Fruit fly (Drosophila melanogaster) whole organism, adult: ENCODE results near the gene Daao2.

Source experiments
- CG11617 ChIP-seq: fragments of 200-800 bp; sonication (Bioruptor generic); optimal IDR thresholded peaks from 2 replicates; lab custom pipeline; 2017; ENCODE audit warnings: mild to moderate bottlenecking, missing biosample characterization, missing genetic modification reagents, missing genetic modification characterization
- CG12768 ChIP-seq: fragments of 200-800 bp; sonication (Bioruptor generic); optimal IDR thresholded peaks from 2 replicates; lab custom pipeline; 2017; ENCODE audit warnings: missing biosample characterization, missing genetic modification characterization, mild to moderate bottlenecking, moderate library complexity, missing genetic modification reagents
- CG14711 ChIP-seq: fragments of 200-800 bp; sonication (Bioruptor generic); optimal IDR thresholded peaks from 2 replicates; lab custom pipeline; 2018; ENCODE audit warnings: missing biosample characterization, mild to moderate bottlenecking, missing genetic modification characterization, moderate library complexity
- CG1620 ChIP-seq: fragments of 200-800 bp; sonication (Bioruptor generic); optimal IDR thresholded peaks from 2 replicates; lab custom pipeline; 2016; ENCODE audit warnings: missing biosample characterization, missing genetic modification characterization
- CG33017 ChIP-seq: fragments of 200-800 bp; sonication (Bioruptor generic); optimal IDR thresholded peaks from 2 replicates; lab custom pipeline; 2018; ENCODE audit warnings: missing biosample characterization, mild to moderate bottlenecking, missing genetic modification characterization, moderate library complexity
- CG5204 ChIP-seq: fragments of 200-800 bp; sonication (Bioruptor generic); optimal IDR thresholded peaks from 2 replicates; lab custom pipeline; 2016; ENCODE audit warnings: missing biosample characterization, missing genetic modification characterization
- CG7045 ChIP-seq: fragments of 200-800 bp; sonication (Bioruptor generic); optimal IDR thresholded peaks from 2 replicates; lab custom pipeline; 2017; ENCODE audit warnings: missing biosample characterization, mild to moderate bottlenecking, missing genetic modification characterization
- CG7101 ChIP-seq: fragments of 200-800 bp; sonication (Bioruptor generic); optimal IDR thresholded peaks from 2 replicates; lab custom pipeline; 2018; ENCODE audit warnings: missing biosample characterization, mild to moderate bottlenecking, missing genetic modification characterization, moderate library complexity
- Clk ChIP-seq: fragments of 200-800 bp; sonication (Bioruptor generic); optimal IDR thresholded peaks from 2 replicates; lab custom pipeline; 2017; ENCODE audit warnings: missing biosample characterization, missing genetic modification characterization
- Crg-1 ChIP-seq: fragments of 200-800 bp; sonication (Bioruptor generic); optimal IDR thresholded peaks from 2 replicates; lab custom pipeline; 2016; ENCODE audit warnings: missing biosample characterization, missing genetic modification characterization
- Mnt ChIP-seq: fragments of 200-800 bp; sonication (Bioruptor generic); optimal IDR thresholded peaks from 2 replicates; lab custom pipeline; 2016; ENCODE audit warnings: missing biosample characterization, mild to moderate bottlenecking, missing genetic modification characterization
- bab1 ChIP-seq: fragments of 200-800 bp; sonication (Bioruptor generic); optimal IDR thresholded peaks from 3 replicates; lab custom pipeline; 2019; ENCODE audit warnings: missing biosample characterization, mild to moderate bottlenecking, missing genetic modification characterization, moderate library complexity
- cic ChIP-seq: fragments of 200-800 bp; sonication (Bioruptor generic); optimal IDR thresholded peaks from 2 replicates; lab custom pipeline; 2017; ENCODE audit warnings: missing biosample characterization, mild to moderate bottlenecking, missing genetic modification characterization, moderate library complexity
- cnc ChIP-seq, 2 experiments: fragments of >200 bp; optimal IDR thresholded peaks; 2 replicates each; lab custom pipeline; 2017
- kay ChIP-seq: fragments of 200-800 bp; sonication (Bioruptor generic); peaks from one replicate; lab custom pipeline; 2016; ENCODE audit warnings: missing biosample characterization, missing genetic modification characterization, borderline replicate concordance
- ovo ChIP-seq: fragments of 200-800 bp; sonication (Bioruptor generic); optimal IDR thresholded peaks from 2 replicates; lab custom pipeline; 2016; ENCODE audit warnings: missing biosample characterization, missing genetic modification characterization
- pad ChIP-seq: fragments of 200-800 bp; sonication (Bioruptor generic); optimal IDR thresholded peaks from 3 replicates; lab custom pipeline; 2017; ENCODE audit warnings: missing biosample characterization, missing genetic modification characterization, mild to moderate bottlenecking, moderate library complexity, missing genetic modification reagents
- tj ChIP-seq: fragments of 200-800 bp; sonication (Bioruptor generic); optimal IDR thresholded peaks from 3 replicates; lab custom pipeline; 2017; ENCODE audit warnings: missing biosample characterization, mild to moderate bottlenecking, missing genetic modification characterization, moderate library complexity
- toe ChIP-seq: fragments of 200-800 bp; sonication (Bioruptor generic); optimal IDR thresholded peaks from 2 replicates; lab custom pipeline; 2016; ENCODE audit warnings: missing biosample characterization, missing genetic modification characterization

Daao2 gene

DNA sequence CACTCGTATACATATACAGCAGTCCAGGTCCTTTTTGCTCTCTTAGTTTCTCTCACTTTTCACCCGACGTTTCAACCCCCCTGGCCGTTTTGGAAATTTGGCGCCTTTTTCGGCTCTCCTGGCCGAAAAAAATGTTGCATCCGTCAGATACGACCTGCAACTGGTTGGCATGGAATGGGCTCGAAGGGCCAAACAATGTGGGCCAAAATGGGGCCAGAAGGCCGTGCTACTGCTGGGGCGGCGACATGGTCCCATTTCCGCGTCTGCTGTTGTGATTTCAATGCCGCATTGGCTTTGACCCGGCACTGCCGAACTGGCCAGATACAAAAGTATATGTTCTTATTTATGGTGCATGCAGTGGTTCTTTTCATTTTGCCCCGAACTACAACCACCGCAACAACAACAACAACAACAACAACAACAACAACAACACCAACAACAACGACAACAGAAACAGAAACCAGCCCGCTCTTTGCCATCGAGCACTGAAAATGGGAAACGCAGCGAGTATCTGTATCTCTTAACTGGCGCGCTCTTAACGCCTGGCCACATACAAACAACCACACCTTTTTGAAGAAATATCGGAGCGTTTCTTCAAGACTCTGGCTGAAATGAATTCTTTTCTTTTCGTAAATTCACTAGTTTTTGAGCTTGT is 8.9 kb upstream of the Daao2 start:
- TF ChIP-seq tj (no peak), toe (GFP tag; lab: Kevin White, UChicago) (no peak), CG7101 (no peak), cic (GFP tag; lab: Kevin White, UChicago) (no peak), kay (GFP tag; lab: Kevin White, UChicago) (no peak)

DNA sequence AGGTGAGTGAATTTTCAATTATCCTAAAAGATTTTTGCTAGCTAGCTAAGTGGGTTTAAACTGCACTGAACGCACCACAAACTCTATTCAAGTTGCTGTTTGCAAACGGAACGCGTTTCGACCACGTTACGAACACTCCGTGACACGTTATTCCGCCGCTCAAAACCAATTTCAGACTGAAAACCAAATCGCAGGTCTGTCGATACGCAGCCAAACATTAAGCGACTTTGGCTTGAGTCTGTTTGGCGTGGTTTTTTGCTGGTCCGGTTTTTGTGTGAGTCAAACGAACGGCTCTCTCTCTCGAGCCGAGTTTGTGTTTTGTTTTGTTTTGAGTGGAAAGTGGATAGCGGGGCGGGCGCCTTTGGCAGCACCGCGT is 8.4 kb upstream of the Daao2 start:
- TF ChIP-seq CG12768 (no peak), bab1 (GFP tag; lab: Kevin White, UChicago) (peak; percentile 30)

DNA sequence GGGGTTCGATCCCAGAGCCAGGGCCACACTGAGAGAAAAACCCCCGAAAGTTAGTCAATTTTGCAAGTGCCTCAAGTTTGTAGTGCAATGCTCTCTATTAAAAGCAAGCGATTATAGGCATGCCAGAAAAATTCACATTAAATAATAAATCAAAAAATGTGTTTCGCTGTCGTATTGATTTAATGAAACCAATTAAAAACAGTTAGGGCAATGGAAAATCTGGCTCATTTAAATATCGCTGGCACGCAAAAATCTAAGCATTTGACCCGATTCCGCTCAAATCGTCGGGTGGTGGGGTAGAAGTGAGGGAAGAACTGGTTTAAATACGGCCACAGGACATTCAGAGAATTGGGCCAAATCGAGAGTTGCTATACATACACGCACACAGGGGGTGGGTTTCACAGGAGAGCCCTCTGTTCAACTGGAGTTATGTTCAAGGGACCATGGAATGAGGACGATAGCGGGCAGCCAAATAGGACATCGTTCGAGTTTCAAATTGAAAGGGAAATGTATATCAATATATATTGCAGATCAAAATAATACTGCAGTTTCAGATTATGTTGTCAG is 7.8 kb upstream of the Daao2 start:
- TF ChIP-seq tj (no peak), kay (GFP tag; lab: Kevin White, UChicago) (peak; percentile 46)

DNA sequence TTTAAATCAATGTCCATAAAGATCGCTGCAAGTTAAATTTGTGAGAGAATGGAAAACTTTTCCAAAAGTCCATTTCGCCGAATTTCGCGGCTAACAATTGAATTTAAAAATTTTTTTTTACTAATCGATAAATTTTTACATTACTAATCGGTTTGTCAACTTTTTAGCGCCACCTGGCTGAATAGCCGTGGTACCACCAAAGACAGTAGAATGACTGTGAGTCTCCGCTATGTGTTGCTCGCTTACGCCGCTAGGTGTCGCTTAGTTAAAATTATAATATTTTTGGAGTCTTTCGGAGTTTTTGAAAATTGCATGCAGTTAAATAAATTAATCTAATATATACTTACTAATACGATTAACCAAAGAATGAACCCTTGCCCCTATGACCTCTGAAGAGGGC is 5.4 kb upstream of the Daao2 start:
- peak; percentile 30 for TF ChIP-seq ovo (GFP tag; lab: Kevin White, UChicago)
- peak; percentile 19 for TF ChIP-seq pad (GFP tag; lab: Kevin White, UChicago)
- TF ChIP-seq bab1 (GFP tag; lab: Kevin White, UChicago), result peak; percentile 16
- TF ChIP-seq CG7101, result peak; percentile 30
- no peak for TF ChIP-seq kay (GFP tag; lab: Kevin White, UChicago)
- no peak for TF ChIP-seq Clk
- TF ChIP-seq toe (GFP tag; lab: Kevin White, UChicago), result peak; percentile 30
- TF ChIP-seq CG1620, result peak; percentile 56

DNA sequence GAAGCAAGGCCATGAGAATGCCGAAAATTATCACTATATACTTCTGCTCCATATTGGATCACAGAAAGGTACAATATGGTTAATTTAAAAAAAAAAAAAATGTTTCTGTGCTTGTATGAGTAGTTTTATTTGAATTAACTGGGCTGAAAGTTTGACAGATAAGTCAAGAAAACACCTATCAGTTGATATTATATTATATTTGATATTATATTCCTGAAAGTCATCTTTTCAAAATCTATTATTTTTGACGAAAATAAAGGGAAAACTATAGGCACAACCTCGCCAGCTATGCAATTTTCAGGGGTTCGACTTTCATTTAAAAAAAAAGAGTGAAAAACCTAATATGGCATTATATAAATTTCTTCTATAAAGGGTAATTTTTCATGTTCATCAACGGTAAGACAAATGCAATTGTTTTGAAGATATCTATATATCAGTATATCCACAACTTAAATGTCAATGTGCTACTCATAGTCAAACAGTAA is 4.0 kb upstream of the Daao2 start, which contains the start of the genes nrv2 and CG43610:
Gene nrv2 (minus strand): TSS at position 101 of the 485 bp plus-strand sequence.
Gene CG43610 (plus strand): TSS at position 435 of the 485 bp plus-strand sequence.
- TF ChIP-seq pad (GFP tag; lab: Kevin White, UChicago) (no peak), kay (GFP tag; lab: Kevin White, UChicago) (peak; percentile 45)

DNA sequence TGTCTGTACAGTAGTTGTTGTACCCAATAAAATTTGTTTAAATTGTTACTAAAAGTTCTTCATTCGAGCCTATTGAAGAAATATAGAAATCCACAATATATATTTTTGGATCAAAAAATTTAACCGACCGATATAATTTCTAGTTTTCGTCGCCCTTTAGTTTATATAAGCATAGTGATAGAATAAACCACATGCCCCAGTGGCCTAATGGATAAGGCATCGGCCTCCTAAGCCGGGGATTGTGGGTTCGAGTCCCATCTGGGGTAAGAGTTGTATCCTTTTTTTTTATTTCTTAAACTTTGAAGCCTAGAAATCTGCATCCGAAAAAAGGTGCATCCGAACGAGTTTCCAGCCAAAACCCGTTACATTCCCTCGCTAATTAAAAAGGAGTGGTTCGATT is 3.3 kb upstream of the Daao2 start:
- no peak for TF ChIP-seq pad (GFP tag; lab: Kevin White, UChicago)
- no peak for TF ChIP-seq toe (GFP tag; lab: Kevin White, UChicago)
- no peak for TF ChIP-seq CG1620
- TF ChIP-seq CG7045 (GFP tag; lab: Kevin White, UChicago), result no peak
- TF ChIP-seq cic (GFP tag; lab: Kevin White, UChicago), result no peak
- TF ChIP-seq CG14711 (tag; lab: Kevin White, UChicago), result no peak
- TF ChIP-seq CG33017, result no peak
- TF ChIP-seq CG5204 (GFP tag; lab: Kevin White, UChicago), result no peak
- no peak for TF ChIP-seq kay (GFP tag; lab: Kevin White, UChicago)
- TF ChIP-seq CG11617 (GFP tag; lab: Kevin White, UChicago), result no peak
- no peak for TF ChIP-seq Mnt (GFP tag; lab: Kevin White, UChicago)
- no peak for TF ChIP-seq CG7101
- TF ChIP-seq Clk, result no peak
- no peak for TF ChIP-seq Crg-1 (GFP tag; lab: Kevin White, UChicago)
- TF ChIP-seq CG12768, result no peak
- TF ChIP-seq bab1 (GFP tag; lab: Kevin White, UChicago), result no peak
- TF ChIP-seq tj, result no peak

DNA sequence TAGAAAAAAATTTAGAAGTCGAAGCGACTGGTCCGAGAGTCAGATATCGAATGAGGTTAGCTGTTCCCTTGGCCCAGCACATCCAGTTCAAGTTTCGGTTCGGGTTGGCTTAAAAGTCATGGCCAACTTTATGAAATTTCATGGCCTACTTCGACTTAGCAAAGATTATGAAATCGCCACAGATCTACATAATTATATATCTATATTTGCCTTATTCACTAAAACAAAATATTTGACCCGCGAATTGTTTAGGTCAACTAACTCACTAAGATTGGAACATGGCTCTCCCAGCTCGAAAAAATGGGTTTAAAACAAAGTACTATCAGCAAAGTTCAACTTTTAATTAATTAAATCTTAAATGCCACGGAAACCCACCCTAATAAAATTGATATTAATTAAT is 2.0 kb upstream of the Daao2 start, which contains the start of gene CG17376:
Gene CG17376 (minus strand): TSS at position 101 of the 400 bp plus-strand sequence.
- TF ChIP-seq CG14711 (tag; lab: Kevin White, UChicago) (no peak), cic (GFP tag; lab: Kevin White, UChicago) (no peak), cnc (optimal IDR thresholded peaks at IDR 0.05; lab: Kevin White, UChicago) (no peak), tj (no peak), Clk (no peak), pad (GFP tag; lab: Kevin White, UChicago) (no peak)

DNA sequence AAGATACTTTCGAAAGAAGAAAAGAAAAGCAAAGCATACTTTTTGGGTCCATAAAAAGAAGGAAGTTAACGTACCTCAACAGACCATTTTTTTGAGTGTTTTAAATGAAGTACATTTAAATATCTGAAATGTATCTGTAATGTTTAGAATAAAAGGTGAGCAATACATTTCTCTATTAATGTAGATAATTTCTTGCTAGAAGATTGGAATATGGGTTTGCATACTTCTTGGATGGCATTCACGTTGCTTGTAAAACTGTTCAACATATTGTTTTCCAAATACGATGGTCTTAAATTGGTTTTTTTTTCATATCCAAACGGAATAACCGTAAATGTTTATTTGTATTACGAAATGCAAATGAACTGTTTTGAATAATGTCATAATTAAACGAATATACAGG is 3.0 kb downstream of the Daao2 start, which contains the start of gene CG17375:
Gene CG17375 (minus strand): TSS at position 10 of the 400 bp plus-strand sequence.
- TF ChIP-seq tj, result no peak
- TF ChIP-seq CG33017, result no peak
- TF ChIP-seq pad (GFP tag; lab: Kevin White, UChicago), result no peak
- TF ChIP-seq CG11617 (GFP tag; lab: Kevin White, UChicago), result no peak
- no peak for TF ChIP-seq cic (GFP tag; lab: Kevin White, UChicago)
